Worm (Caenorhabditis elegans) whole organism, L4 larva: ENCODE data around the gene T03F6.6.

ENCODE experiments used
- T20F7.1 ChIP-seq: fragments of 200-800 bp; sonication (Bioruptor generic); optimal IDR thresholded peaks from 2 replicates; lab custom pipeline; 2018; ENCODE audit warnings: mild to moderate bottlenecking, missing genetic modification characterization, missing compliant biosample characterization
- ZK546.5 ChIP-seq, 2 experiments: sonication (generic microtip); optimal IDR thresholded peaks; 2 replicates each; lab custom pipeline; 2017; ENCODE audit warnings: missing biosample characterization in 2 of 2, missing genetic modification characterization in 2 of 2
- aly-2 ChIP-seq: sonication (generic microtip); optimal IDR thresholded peaks from 2 replicates; lab custom pipeline; 2018; ENCODE audit warnings: missing biosample characterization, missing genetic modification characterization
- ama-1 ChIP-seq: fragments of 150-350 bp; optimal IDR thresholded peaks from 2 replicates; lab custom pipeline; 2014; ENCODE audit warnings: inconsistent platforms, mixed read lengths
- arid-1 ChIP-seq: fragments of 200-800 bp; sonication (Bioruptor generic); conservative IDR thresholded peaks from 2 replicates; pipeline ENCODE4 v1.3.6; 2022; ENCODE audit warnings: missing genetic modification reagents, missing genetic modification characterization, missing compliant biosample characterization
- fos-1 ChIP-seq: fragments of 150-350 bp; optimal IDR thresholded peaks from 2 replicates; lab custom pipeline; 2014; ENCODE audit warnings: missing biosample characterization, missing genetic modification characterization
- lin-15B ChIP-seq: fragments of 150-350 bp; sonication (generic microtip); optimal IDR thresholded peaks from 3 replicates; lab custom pipeline; 2014; ENCODE audit warnings: missing biosample characterization, missing genetic modification characterization
- mdl-1 ChIP-seq, 2 experiments: fragments of 150-350 bp in 1 of 2; sonication (generic microtip) in 1 of 2; optimal IDR thresholded peaks; 2 replicates each; lab custom pipeline; 2014 to 2017; ENCODE audit warnings: missing biosample characterization in 2 of 2, missing genetic modification characterization in 2 of 2
- mxl-3 ChIP-seq: fragments of 200-800 bp; sonication (Bioruptor generic); optimal IDR thresholded peaks from 2 replicates; lab custom pipeline; 2018; ENCODE audit warnings: mild to moderate bottlenecking, missing genetic modification characterization, missing compliant biosample characterization
- nhr-237 ChIP-seq: sonication (generic microtip); optimal IDR thresholded peaks from 2 replicates; lab custom pipeline; 2017; ENCODE audit warnings: missing biosample characterization, missing genetic modification characterization
- nhr-76 ChIP-seq: fragments of 150-350 bp; optimal IDR thresholded peaks from 2 replicates; lab custom pipeline; 2014; ENCODE audit warnings: missing biosample characterization, missing genetic modification characterization
- snpc-4 ChIP-seq: fragments of 150-350 bp; optimal IDR thresholded peaks from 2 replicates; lab custom pipeline; 2014; ENCODE audit warnings: missing biosample characterization, missing genetic modification characterization
- unc-130 ChIP-seq: sonication (generic microtip); optimal IDR thresholded peaks from 2 replicates; lab custom pipeline; 2016; ENCODE audit warnings: missing genetic modification reagents, missing genetic modification characterization, missing compliant biosample characterization
- ztf-11 ChIP-seq: fragments of 150-350 bp; optimal IDR thresholded peaks from 2 replicates; lab custom pipeline; 2014; ENCODE audit warnings: missing biosample characterization, missing genetic modification characterization

DNA sequence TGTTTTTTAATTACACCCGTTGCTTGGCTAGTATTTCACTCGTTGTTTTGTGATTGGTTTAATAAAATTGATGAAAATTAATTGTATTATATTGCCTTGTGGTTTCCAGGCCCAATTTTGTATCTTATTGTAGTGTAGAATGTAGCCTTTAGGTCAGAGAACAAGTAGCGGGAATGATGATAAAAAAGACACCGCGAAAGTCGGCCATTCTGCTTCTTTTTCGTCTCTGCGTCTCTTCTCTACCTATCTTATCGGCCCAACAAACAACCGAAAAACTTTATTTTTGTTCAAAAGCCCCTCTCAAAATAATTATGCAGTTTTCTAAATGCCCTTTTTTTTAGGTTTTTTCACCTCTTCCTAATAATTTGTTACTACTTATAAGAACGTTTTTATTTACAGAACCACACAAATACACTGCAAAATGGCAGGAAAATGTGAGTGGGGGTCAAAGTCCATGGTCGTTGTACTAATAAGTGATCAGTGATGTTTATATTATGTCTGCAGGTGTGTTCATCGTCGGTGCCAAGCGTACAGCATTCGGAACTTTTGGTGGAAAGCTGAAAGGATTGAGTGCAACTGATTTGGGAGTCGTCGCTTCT, 35.5 kb downstream of the T03F6.6 start, which contains the start of gene acaa-2:
- TF ChIP-seq ZK546.5 (tag; optimal IDR thresholded peaks at IDR 0.05; lab: Kevin White, UChicago) (no peak), mxl-3 (no peak), fos-1 (tag; lab: Kevin White, UChicago) (no peak), nhr-237 (tag; lab: Kevin White, UChicago) (no peak), ztf-11 (tag; lab: Kevin White, UChicago) (no peak), unc-130 (GFP tag; lab: Kevin White, UChicago) (no peak), arid-1 (GFP tag; lab: Robert Waterston, UW) (no peak), nhr-76 (tag; lab: Kevin White, UChicago) (no peak), ama-1 (lab: Kevin White, UChicago) (no peak), snpc-4 (tag; lab: Kevin White, UChicago) (no peak), lin-15B (tag; lab: Kevin White, UChicago) (no peak), mdl-1 (tag; optimal IDR thresholded peaks at IDR 0.05; lab: Kevin White, UChicago) (no peak), aly-2 (tag; lab: Kevin White, UChicago) (no peak), T20F7.1 (no peak)
